Fruit fly (Drosophila melanogaster): ENCODE results near the gene Osi24.

Gene Osi24

DNA sequence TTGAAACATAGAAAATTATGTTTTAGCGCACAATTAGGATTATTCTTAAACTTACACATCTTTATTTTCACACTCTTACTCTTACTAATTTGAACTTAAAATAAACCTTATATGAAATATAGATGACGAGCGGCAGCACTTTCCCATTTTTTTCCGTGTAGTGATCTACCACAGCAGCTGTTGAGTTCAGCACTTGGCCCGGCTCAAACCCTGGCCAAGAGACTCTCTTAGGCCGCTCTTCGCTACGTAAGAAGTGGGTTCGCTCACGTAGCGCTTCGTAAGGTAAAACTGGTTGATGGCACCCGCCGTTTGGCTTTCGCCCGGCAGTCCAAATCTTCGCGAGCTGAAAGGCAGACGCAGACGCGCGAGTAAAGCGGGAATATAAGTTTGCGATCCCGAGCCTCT is at the start of gene Osi24:
Gene Osi24, plus strand, starts transcription at position 324 of the 405 bp plus-strand sequence.
- TF ChIP-seq Sin3A (optimal IDR thresholded peaks at IDR 0.05) (no peak), ttk (optimal IDR thresholded peaks at IDR 0.05) (no peak), h (optimal IDR thresholded peaks at IDR 0.05) (no peak), insv (optimal IDR thresholded peaks at IDR 0.05) (no peak), psq (optimal IDR thresholded peaks at IDR 0.05) (no peak)

DNA sequence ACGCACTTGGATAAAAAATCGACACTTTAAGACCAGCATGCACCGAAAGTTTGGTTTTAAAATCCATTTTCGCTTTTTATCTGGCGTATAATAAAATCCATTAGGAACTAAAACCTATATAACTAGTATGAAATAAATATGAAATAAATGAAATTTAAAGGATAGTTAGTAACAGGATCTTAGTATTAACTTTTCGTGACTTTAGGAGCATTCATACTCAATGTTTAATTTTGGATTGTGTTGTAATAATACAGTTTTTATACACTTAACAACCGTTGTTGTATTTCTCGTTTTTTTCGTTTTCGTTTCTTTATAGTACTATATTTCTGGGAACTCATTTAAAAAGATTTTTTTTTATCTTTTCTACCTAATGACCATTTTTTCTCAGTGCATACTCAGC is 49.5 kb upstream of the Osi24 start:
- TF ChIP-seq insv (optimal IDR thresholded peaks at IDR 0.05) (no peak), h (optimal IDR thresholded peaks at IDR 0.05) (no peak), Myc (optimal IDR thresholded peaks at IDR 0.05) (no peak)

DNA sequence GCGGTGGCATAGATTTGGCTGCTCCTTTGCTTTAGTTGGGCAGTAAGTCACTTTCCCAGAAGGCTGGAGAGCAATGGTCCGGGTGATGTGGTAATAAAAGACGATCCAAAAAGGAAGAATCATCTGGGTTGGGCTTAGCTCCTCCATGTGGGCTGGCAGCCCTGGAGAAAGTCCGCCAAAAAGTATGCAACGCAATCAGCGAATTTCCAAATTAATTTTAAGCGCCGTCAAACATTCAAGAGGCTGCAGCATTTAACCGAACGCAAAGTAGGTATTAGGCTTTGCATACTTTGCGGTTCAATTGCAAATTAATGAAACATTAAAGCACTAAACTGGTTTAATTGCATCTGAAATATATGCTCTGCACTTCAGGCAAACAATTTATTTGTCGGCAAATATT is 49.0 kb upstream of the Osi24 start:
- no peak for TF ChIP-seq h (optimal IDR thresholded peaks at IDR 0.05)
- no peak for TF ChIP-seq Sin3A (optimal IDR thresholded peaks at IDR 0.05)
- TF ChIP-seq insv (optimal IDR thresholded peaks at IDR 0.05): no peak
- TF ChIP-seq ttk (optimal IDR thresholded peaks at IDR 0.05): no peak
- TF ChIP-seq psq (optimal IDR thresholded peaks at IDR 0.05): no peak
- no peak for TF ChIP-seq Myc (optimal IDR thresholded peaks at IDR 0.05)

DNA sequence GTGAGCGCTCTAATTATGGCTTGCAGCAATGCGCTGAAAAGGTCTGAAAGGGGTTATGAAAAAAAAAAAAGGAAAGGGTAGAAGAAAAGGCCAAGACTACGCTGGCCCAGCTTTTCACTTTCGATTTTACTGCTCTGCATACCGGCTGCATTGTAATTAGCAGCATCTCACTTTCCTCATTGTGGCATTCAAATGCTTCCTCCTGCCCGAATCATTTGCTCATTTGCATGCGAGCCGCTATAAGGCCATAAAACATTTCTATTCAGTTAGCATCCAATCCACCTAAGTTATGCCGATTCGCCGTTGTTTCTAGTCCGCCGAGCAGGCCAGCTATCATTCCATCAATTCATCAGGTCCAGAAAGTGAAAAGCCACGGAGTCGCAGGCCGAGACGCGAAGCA is 45.0 kb upstream of the Osi24 start:
- TF ChIP-seq Sin3A (optimal IDR thresholded peaks at IDR 0.05): no peak
- TF ChIP-seq psq (optimal IDR thresholded peaks at IDR 0.05): no peak
- TF ChIP-seq insv (optimal IDR thresholded peaks at IDR 0.05): no peak
- TF ChIP-seq ttk (optimal IDR thresholded peaks at IDR 0.05): no peak
- no peak for TF ChIP-seq Myc (optimal IDR thresholded peaks at IDR 0.05)
- no peak for TF ChIP-seq h (optimal IDR thresholded peaks at IDR 0.05)

DNA sequence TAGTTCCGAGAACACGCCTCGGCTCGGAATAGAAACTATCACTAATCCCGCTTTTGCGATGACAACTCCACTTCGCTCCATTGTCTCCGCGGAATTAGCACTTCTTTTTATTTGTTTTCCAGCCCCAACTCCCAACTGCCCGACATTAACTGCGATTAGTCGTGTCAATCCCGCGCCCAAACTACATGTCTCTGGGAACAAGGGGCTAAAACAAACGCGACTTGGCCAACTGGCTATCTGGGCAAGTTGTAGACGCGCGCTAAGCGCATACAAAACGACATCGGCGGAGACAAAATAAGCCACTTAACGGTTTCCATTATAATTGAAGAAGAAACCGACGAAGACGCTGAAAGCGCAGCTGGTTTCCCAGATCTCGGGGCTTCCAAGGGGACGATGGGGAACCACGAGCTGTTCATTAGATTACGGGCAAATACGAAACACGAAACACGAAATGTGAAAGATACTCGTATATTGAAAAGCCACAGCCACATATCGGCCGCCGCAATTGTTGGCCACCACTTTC is 43.8 kb upstream of the Osi24 start:
- TF ChIP-seq ttk (optimal IDR thresholded peaks at IDR 0.05) (no peak), h (optimal IDR thresholded peaks at IDR 0.05) (no peak), insv (optimal IDR thresholded peaks at IDR 0.05) (no peak), Sin3A (optimal IDR thresholded peaks at IDR 0.05) (no peak), psq (optimal IDR thresholded peaks at IDR 0.05) (no peak), Myc (optimal IDR thresholded peaks at IDR 0.05) (no peak)

DNA sequence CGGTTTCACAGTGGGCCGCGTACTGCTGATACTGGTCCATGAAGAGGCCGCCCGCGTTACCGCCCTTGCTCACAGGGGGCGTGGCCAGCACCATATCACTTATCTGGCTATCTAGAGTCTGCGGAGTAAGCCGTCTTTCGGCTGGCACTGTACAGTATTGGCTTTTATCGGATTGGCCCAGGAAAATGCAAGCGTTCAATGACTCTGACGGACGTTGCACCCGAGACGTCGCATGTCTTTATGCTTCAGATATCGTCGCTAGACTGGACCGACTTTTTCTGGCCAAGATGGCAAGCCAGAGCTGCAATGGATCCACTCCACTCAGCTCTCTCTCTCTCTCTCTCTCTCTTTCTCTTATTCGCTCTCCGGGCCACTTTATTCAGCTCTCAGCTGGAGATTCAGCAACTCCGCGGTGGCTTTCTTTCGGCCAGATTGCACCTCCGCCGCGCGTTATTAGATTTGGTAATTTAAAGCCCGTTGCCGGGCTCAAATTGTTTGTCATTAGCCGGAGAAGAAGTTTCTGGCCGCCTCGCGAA is 41.6 kb upstream of the Osi24 start, which contains the start of gene CG31559:
Gene CG31559, minus strand, starts transcription at position 273 of the 536 bp plus-strand sequence.
- no peak for TF ChIP-seq Myc (optimal IDR thresholded peaks at IDR 0.05)
- no peak for TF ChIP-seq ttk (optimal IDR thresholded peaks at IDR 0.05)

DNA sequence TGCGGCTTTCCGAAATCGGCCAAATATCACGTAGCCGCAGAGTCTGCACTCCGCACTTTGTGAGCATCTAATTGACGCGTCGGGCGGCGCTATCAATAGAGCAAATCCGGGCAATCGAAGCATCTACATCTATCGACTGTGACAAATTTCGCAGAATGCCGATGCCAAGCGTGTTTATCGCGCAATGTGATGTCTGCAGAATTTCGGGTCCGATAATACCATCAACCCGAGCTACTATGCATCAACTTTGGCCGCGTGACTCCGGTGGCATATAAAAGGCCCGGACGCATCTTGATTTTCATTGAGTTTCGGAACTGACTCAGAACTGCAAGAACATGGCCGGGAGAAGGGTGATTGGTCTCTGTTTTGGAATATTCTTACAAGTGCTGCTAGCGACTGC is 31.4 kb upstream of the Osi24 start, which contains the start of gene CG1077:
Gene CG1077, plus strand, starts transcription at position 301 of the 400 bp plus-strand sequence.
- TF ChIP-seq insv (optimal IDR thresholded peaks at IDR 0.05): no peak
- TF ChIP-seq Myc (optimal IDR thresholded peaks at IDR 0.05): no peak
- no peak for TF ChIP-seq Sin3A (optimal IDR thresholded peaks at IDR 0.05)
- TF ChIP-seq ttk (optimal IDR thresholded peaks at IDR 0.05): no peak
- no peak for TF ChIP-seq psq (optimal IDR thresholded peaks at IDR 0.05)

DNA sequence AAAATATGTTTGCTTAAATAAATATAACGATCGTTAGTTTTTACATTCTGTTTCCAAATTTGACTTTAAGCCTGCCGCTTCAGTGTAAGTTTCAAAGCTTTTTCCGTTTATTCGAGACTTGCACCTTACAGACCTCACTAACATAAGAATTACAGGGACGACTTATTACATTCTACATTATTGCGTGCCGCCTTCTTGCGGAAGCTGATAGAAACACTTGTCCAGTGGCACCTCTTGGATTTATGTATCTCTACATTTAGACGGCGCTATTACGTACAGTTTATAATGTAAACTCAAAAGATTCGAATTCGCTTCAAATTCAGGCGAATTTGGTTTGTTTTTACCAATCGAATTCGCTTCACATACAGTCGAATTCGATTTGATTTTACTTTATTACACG is 27.9 kb upstream of the Osi24 start:
- TF ChIP-seq ttk (optimal IDR thresholded peaks at IDR 0.05): no peak
- TF ChIP-seq psq (optimal IDR thresholded peaks at IDR 0.05): no peak
- no peak for TF ChIP-seq Myc (optimal IDR thresholded peaks at IDR 0.05)
- TF ChIP-seq insv (optimal IDR thresholded peaks at IDR 0.05): no peak
- no peak for TF ChIP-seq h (optimal IDR thresholded peaks at IDR 0.05)
- TF ChIP-seq Sin3A (optimal IDR thresholded peaks at IDR 0.05): no peak

DNA sequence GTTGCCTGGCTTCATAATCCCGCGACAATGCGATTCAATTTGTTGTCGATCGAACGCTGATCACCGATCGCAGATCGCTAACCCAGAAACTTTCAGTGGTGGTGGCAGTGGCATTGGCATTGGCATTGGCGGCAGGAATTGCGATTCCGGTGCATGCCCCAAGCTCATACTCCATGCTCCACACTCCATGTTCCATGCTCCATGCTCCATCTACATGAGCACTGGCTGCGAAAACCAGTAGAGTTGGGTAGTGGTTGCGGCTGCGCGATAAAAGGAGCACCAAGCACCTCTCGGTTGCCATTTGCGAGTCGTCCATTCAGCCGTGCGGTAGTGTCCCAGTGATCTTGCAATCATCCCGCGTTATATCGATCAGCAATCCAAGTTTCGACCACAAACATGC is 25.4 kb upstream of the Osi24 start, which contains the start of gene Osi1:
Gene Osi1, plus strand, starts transcription at position 301 of the 400 bp plus-strand sequence.
- TF ChIP-seq psq (optimal IDR thresholded peaks at IDR 0.05): no peak
- TF ChIP-seq Sin3A (optimal IDR thresholded peaks at IDR 0.05): no peak
- TF ChIP-seq ttk (optimal IDR thresholded peaks at IDR 0.05): no peak
- no peak for TF ChIP-seq h (optimal IDR thresholded peaks at IDR 0.05)
- no peak for TF ChIP-seq Myc (optimal IDR thresholded peaks at IDR 0.05)
- no peak for TF ChIP-seq insv (optimal IDR thresholded peaks at IDR 0.05)

DNA sequence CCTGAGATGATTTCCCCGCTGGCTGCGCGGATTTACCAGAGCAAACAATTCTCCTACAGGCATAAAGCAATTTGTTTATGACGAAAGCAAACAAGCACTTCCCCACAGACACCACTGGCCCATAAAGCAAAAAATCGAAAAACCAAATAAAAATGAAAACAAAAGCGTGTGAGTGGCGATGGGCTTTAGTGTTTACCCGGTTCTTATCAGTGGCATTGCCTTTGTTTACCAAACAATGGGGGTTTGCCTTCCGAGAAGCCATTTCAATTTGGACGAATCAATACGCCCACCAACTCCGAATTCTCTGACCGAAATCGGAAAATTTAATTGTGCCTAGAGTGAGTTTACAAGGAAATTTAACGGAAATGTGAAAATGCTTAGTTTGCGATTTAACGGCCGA is 16.1 kb upstream of the Osi24 start:
- TF ChIP-seq psq (optimal IDR thresholded peaks at IDR 0.05) (no peak), Sin3A (optimal IDR thresholded peaks at IDR 0.05) (no peak), h (optimal IDR thresholded peaks at IDR 0.05) (no peak), insv (optimal IDR thresholded peaks at IDR 0.05) (no peak), ttk (optimal IDR thresholded peaks at IDR 0.05) (no peak), Myc (optimal IDR thresholded peaks at IDR 0.05) (no peak)

DNA sequence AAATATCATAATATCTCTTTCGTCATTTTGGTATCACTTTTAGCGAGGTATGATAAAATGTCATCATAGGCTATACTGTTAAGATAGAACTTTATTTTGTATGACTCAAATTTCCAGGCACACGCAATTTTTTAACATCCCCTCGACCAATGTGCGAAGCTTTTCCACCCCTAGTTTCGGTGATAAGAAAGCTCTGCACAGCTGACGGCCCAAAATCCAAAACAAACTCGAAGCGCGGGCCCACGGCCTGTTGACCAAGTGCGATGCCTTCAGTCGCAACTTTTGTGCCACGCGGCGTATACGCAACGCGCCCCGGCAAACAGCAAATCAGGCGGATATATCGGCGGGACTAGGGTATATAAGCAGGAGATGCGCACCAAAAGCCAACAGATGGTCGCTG is 11.6 kb upstream of the Osi24 start, which contains the start of gene NPFR:
Gene NPFR, plus strand, starts transcription at position 301 of the 400 bp plus-strand sequence.
- TF ChIP-seq Sin3A (optimal IDR thresholded peaks at IDR 0.05) (no peak), psq (optimal IDR thresholded peaks at IDR 0.05) (no peak), h (optimal IDR thresholded peaks at IDR 0.05) (no peak), ttk (optimal IDR thresholded peaks at IDR 0.05) (no peak), Myc (optimal IDR thresholded peaks at IDR 0.05) (no peak), insv (optimal IDR thresholded peaks at IDR 0.05) (no peak)

DNA sequence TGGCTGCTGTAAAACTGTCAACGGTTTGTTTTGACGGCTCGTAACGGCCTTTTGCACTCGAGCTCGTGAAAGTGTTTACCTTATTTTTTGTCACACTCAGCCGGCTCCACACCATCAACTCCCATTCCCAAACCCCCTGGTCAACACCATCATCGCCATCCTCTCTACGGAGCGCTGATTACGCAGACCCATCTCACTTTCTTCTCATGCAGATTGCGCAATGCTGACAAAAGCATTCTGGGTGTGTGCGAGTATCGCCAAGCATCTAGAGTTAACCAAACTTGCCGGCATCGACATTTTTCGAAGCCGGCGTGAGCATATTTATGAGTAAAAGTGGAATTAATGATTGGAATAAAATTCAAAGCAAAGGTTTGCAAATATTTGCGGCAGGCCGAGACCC is 2.2 kb upstream of the Osi24 start:
- TF ChIP-seq Myc (optimal IDR thresholded peaks at IDR 0.05): no peak
- no peak for TF ChIP-seq psq (optimal IDR thresholded peaks at IDR 0.05)
- TF ChIP-seq h (optimal IDR thresholded peaks at IDR 0.05): no peak
- no peak for TF ChIP-seq Sin3A (optimal IDR thresholded peaks at IDR 0.05)
- TF ChIP-seq ttk (optimal IDR thresholded peaks at IDR 0.05): no peak
- TF ChIP-seq insv (optimal IDR thresholded peaks at IDR 0.05): no peak

DNA sequence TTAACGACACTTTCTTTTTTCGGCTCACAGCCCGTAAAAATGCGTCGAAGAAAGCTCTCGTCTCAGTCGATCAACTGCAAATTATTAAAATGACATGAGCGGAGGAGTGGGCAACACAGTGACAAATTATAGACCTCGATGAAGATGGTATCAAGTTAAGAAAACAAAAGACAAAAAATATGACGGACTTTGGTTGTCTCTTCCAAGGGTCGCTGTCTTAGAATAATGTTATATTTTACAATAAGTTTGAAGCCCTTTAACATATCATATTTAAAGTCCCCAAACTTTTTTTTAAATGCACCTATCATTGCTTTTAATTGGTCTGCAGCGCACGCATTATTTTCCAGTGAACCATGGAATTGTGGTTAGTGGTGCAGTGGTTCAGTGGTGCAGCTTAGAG is 1.1 kb downstream of the Osi24 start:
- no peak for TF ChIP-seq Myc (optimal IDR thresholded peaks at IDR 0.05)
- no peak for TF ChIP-seq insv (optimal IDR thresholded peaks at IDR 0.05)
- no peak for TF ChIP-seq psq (optimal IDR thresholded peaks at IDR 0.05)
- no peak for TF ChIP-seq ttk (optimal IDR thresholded peaks at IDR 0.05)
- TF ChIP-seq Sin3A (optimal IDR thresholded peaks at IDR 0.05): no peak
- TF ChIP-seq h (optimal IDR thresholded peaks at IDR 0.05): no peak

Data from Kc167 (cell line).